Worm (Caenorhabditis elegans): ENCODE measurements around the gene F10B5.2.

F10B5.2 gene

DNA sequence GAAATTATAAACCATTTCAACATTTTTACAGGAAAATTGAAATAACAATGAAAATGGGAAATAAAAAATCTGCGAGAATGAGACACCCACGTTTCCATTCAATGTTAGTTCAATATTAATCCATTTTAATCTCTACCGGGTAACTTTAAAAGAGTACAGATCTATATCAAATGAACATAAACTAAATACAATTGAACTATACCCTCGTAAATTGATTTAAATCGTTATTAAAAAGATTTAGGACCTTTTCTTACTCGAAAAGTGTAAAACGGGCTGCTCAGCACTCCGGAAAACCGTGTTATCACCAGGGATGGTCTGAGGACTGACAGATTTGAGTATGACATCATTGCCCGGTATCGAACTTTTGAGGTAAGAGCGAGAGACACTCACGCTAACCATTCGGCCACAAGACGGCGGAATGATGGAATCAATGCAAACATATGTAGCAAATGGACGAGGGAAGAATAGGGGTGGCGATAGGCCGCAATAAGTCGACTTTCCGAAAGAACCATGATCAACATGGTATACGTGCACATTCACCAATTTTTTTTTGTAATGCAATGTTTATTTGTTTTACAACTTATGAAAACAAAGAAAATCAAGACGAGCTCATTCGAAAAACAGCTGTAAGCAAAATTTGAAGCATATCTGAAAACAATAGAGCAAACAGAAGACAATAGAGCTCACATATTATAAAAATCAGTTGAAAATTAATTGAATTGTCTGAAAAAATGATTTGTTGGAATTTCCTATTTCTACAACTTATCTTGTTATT is 37.5 kb upstream of the F10B5.2 start, which contains the start of the genes chst-1 and C41C4.9 (continued):
- peak; percentile 71; the same call in 1 of the 2 replicates for TF ChIP-seq mxl-2 (GFP tag; conservative IDR thresholded peaks at IDR 0.05)
- no peak for TF ChIP-seq jun-1 (tag; optimal IDR thresholded peaks at IDR 0.05)
- TF ChIP-seq nhr-48 (tag; optimal IDR thresholded peaks at IDR 0.05), result peak; percentile 56
- peak; percentile 78 for TF ChIP-seq dve-1 (tag; optimal IDR thresholded peaks at IDR 0.05; ENCODE audit: insufficient read depth)
- TF ChIP-seq lin-29 (GFP tag; IDR thresholded peaks at IDR 0.05), result peak; percentile 51; the same call in 1 of the 2 replicates
- peak; percentile 67 for TF ChIP-seq dmd-6 (GFP tag; IDR thresholded peaks at IDR 0.05)
- TF ChIP-seq Y48G9A.11 (GFP tag; IDR thresholded peaks at IDR 0.05), result peak; percentile 84; the same call in 1 of the 2 replicates
- peak; percentile 83 for TF ChIP-seq unc-130 (GFP tag; optimal IDR thresholded peaks at IDR 0.05)
- TF ChIP-seq php-3 (GFP tag; IDR thresholded peaks at IDR 0.05), result peak; percentile 90

DNA sequence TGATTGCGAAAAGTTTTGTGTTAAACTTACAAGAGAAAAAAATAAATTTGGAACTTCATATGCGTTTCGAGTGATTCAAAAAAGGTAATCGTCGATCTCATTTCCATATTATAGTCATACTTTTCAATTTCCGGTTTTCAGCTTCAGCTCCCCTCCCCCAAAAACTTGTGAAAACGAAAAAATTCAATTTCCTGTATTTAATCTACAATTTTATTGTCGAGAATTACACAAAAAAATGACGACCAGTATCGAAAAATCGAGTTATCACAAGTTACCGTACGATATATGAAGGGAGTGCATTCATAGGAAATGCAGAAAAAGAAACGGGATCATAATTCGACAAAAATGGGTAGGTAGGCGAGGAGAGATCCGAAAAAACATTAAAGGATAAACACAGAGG is 32.5 kb upstream of the F10B5.2 start, which contains the start of gene lron-4:
Gene lron-4 (minus strand): TSS at position 101 of the 400 bp plus-strand sequence.
- TF ChIP-seq nhr-11 (tag; optimal IDR thresholded peaks at IDR 0.05), result no peak
- no peak for TF ChIP-seq lsy-2 (tag; optimal IDR thresholded peaks at IDR 0.05)

DNA sequence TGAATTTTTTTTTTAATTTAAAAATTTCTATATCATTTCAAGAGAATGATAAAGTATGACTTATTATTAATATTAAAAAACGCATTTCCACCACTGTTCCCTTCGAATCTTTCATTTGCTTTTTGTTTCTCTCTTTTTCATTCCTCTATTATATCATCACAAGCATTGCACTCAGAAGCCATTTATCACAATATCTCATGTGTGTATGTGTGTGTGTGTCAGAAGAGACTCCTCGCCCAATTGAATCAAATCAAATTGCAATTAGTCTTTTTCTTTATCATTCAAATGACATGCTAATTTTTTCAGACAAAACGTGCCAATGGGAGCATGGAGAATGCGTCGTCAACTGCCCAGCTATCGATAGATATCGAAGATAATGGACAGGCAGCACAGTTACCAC is 28.4 kb upstream of the F10B5.2 start, which contains the start of gene unc-105:
Gene unc-105 (plus strand): TSS at position 301 of the 400 bp plus-strand sequence.
- TF ChIP-seq mdt-29 (GFP tag; IDR thresholded peaks at IDR 0.05), result no peak
- TF ChIP-seq nhr-77 (tag; optimal IDR thresholded peaks at IDR 0.05), result no peak
- TF ChIP-seq ceh-28 (tag; optimal IDR thresholded peaks at IDR 0.05), result no peak
- TF ChIP-seq sdz-12 (GFP tag; optimal IDR thresholded peaks at IDR 0.05), result no peak
- no peak for TF ChIP-seq fos-1 (tag; optimal IDR thresholded peaks at IDR 0.05)
- TF ChIP-seq duxl-1 (tag; optimal IDR thresholded peaks at IDR 0.05; ENCODE audit: poor library complexity), result no peak
- no peak for TF ChIP-seq nhr-111 (GFP tag; optimal IDR thresholded peaks at IDR 0.05)
- no peak for TF ChIP-seq hlh-11 (tag; optimal IDR thresholded peaks at IDR 0.05)
- TF ChIP-seq daf-19 (GFP tag; conservative IDR thresholded peaks at IDR 0.05), result no peak
- TF ChIP-seq spr-1 (tag; optimal IDR thresholded peaks at IDR 0.05), result no peak
- TF ChIP-seq T20F7.1 (GFP tag; optimal IDR thresholded peaks at IDR 0.05), result no peak
- no peak for TF ChIP-seq egl-27 (tag; optimal IDR thresholded peaks at IDR 0.05)
- no peak for TF ChIP-seq nhr-237 (tag; optimal IDR thresholded peaks at IDR 0.05)

DNA sequence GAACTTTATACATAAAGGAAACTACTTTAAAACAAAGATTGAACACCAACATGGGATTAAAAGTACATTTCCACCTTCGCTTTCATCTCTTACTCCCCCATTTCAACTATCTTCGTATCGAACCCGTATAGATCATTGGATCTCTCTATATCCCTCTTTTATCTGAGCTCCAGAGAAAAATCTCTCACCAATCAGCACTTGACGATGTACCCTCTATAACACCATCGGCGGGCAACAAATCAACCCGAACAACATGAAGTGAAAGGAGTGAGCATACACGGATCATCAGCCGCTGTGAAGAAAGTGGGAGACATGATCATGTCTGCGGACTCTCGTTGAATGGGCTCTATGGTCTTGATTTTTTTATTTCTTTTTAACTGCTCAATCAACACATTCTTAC is 27.1 kb upstream of the F10B5.2 start:
- TF ChIP-seq daf-12 (tag; optimal IDR thresholded peaks at IDR 0.05), result no peak
- no peak for TF ChIP-seq T20F7.1 (GFP tag; optimal IDR thresholded peaks at IDR 0.05)
- peak in 1 of 2 experiments; percentile 6 for TF ChIP-seq daf-16 (GFP tag; optimal IDR thresholded peaks at IDR 0.05)
- no peak for TF ChIP-seq daf-16 (tag; optimal IDR thresholded peaks at IDR 0.05)

DNA sequence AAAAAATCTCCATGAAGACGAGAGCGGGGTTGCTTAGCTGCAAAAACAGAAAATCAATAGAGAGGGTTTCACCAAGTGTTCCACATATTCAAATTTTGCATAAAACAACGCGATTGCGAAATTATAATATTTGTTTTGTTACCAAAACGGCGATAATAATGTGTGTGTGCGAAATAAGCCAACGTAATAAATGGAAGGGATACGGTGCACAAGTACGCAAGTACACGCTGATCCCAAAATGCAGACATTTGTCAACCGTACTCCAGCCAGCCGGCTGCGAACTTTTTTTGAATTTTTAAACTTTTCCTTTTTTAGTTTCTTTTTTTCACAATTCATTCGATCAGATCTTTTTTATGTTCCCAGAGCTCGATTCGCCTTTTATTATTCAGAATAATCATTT is 19.7 kb upstream of the F10B5.2 start, which contains the start of gene ire-1:
Gene ire-1 (minus strand): TSS at position 44 of the 400 bp plus-strand sequence.
- TF ChIP-seq hlh-30 (tag; optimal IDR thresholded peaks at IDR 0.05; ENCODE audit: insufficient read depth) (peak; percentile 42), hmg-1.1 (GFP tag; IDR thresholded peaks at IDR 0.05) (peak; percentile 38; the same call in 1 of the 2 replicates), jun-1 (tag; optimal IDR thresholded peaks at IDR 0.05) (no peak), tag-97 (GFP tag; IDR thresholded peaks at IDR 0.05) (no peak), Y75B8A.6 (GFP tag; IDR thresholded peaks at IDR 0.05) (no peak), nhr-28 (tag; optimal IDR thresholded peaks at IDR 0.05) (peak; percentile 49), ZK337.2 (GFP tag; IDR thresholded peaks at IDR 0.05) (no peak), mes-2 (tag; optimal IDR thresholded peaks at IDR 0.05; ENCODE audit: poor library complexity, severe bottlenecking) (peak; percentile 75), aha-1 (tag) (no peak), egl-43 (GFP tag; IDR thresholded peaks at IDR 0.05) (no peak), dmd-9 (GFP tag; IDR thresholded peaks at IDR 0.05) (no peak), T20F7.1 (GFP tag; optimal IDR thresholded peaks at IDR 0.05) (peak; percentile 47), zfp-3 (GFP tag; conservative IDR thresholded peaks at IDR 0.05) (no peak), nhr-42 (GFP tag; IDR thresholded peaks at IDR 0.05) (no peak), php-3 (GFP tag; IDR thresholded peaks at IDR 0.05) (no peak), daf-16 (GFP tag; optimal IDR thresholded peaks at IDR 0.05) (no peak), daf-16 (tag; optimal IDR thresholded peaks at IDR 0.05) (peak; percentile 57), lin-13 (GFP tag; optimal IDR thresholded peaks at IDR 0.05) (peak; percentile 42), daf-8 (GFP tag; IDR thresholded peaks at IDR 0.05) (no peak), pha-4 (GFP tag; IDR thresholded peaks at IDR 0.05) (peak; percentile 14; the same call in 1 of the 2 replicates), pha-4 (tag; optimal IDR thresholded peaks at IDR 0.05) (peak; percentile 70)

All from whole organism, L4 larva.